Worm (Caenorhabditis elegans): ENCODE results near the gene T01H3.5.

T01H3.5 gene

ce11 chrII:7877744-7878468 is 1.5 kb upstream of the T01H3.5 start, which contains the start of gene T01H3.2:
Gene T01H3.2, minus strand, starts transcription at chrII:7877994.
- TF ChIP-seq unc-30 (tag; optimal IDR thresholded peaks at IDR 0.05) (no peak), ceh-90 (tag; optimal IDR thresholded peaks at IDR 0.05) (no peak), nhr-71 (tag; optimal IDR thresholded peaks at IDR 0.05) (peak; percentile 41), lin-35 (GFP tag; optimal IDR thresholded peaks at IDR 0.05) (no peak), snu-23 (GFP tag; optimal IDR thresholded peaks at IDR 0.05) (peak; percentile 2), pag-3 (tag; optimal IDR thresholded peaks at IDR 0.05; ENCODE audit: borderline replicate concordance, insufficient read depth) (no peak), mef-2 (tag; optimal IDR thresholded peaks at IDR 0.05) (no peak), lin-14 (GFP tag; optimal IDR thresholded peaks at IDR 0.05) (no peak), nhr-85 (tag) (no peak), tbx-2 (tag; optimal IDR thresholded peaks at IDR 0.05) (no peak), sox-4 (tag; optimal IDR thresholded peaks at IDR 0.05) (no peak), efl-1 (optimal IDR thresholded peaks at IDR 0.05) (no peak), efl-1 (GFP tag; optimal IDR thresholded peaks at IDR 0.05 in 1 of 2) (peak in 1 of 2 experiments; percentile 86), F16B12.6 (tag; optimal IDR thresholded peaks at IDR 0.05) (no peak), efl-3 (GFP tag; optimal IDR thresholded peaks at IDR 0.05) (no peak), nhr-12 (tag; optimal IDR thresholded peaks at IDR 0.05) (no peak), lin-39 (tag; optimal IDR thresholded peaks at IDR 0.05) (no peak), nhr-28 (tag; optimal IDR thresholded peaks at IDR 0.05) (no peak), fkh-4 (tag; optimal IDR thresholded peaks at IDR 0.05; ENCODE audit: borderline replicate concordance) (no peak), nhr-84 (tag; optimal IDR thresholded peaks at IDR 0.05) (no peak)

ce11 chrII:7880373-7880862 is 1.0 kb downstream of the T01H3.5 start, which contains the start of gene perm-1:
Gene perm-1, plus strand, starts transcription at chrII:7880812.
- TF ChIP-seq efl-3 (GFP tag; optimal IDR thresholded peaks at IDR 0.05): no peak
- peak in 1 of 2 experiments; percentile 46 for TF ChIP-seq lsy-2 (tag; optimal IDR thresholded peaks at IDR 0.05)

ce11 chrII:7884898-7885297 is 5.5 kb downstream of the T01H3.5 start:
- no peak for TF ChIP-seq nhr-77 (tag; optimal IDR thresholded peaks at IDR 0.05)
- peak; percentile 6 for TF ChIP-seq nhr-71 (tag; optimal IDR thresholded peaks at IDR 0.05)
- TF ChIP-seq F16B12.6 (tag; optimal IDR thresholded peaks at IDR 0.05): peak; percentile 14
- peak; percentile 12 to 68 (median 22) for TF ChIP-seq ceh-82 (tag; optimal IDR thresholded peaks at IDR 0.05)
- TF ChIP-seq fkh-8 (tag; optimal IDR thresholded peaks at IDR 0.05): peak; percentile 8
- peak; percentile 2 to 3 for TF ChIP-seq efl-1 (optimal IDR thresholded peaks at IDR 0.05)
- no peak for TF ChIP-seq efl-1 (GFP tag; optimal IDR thresholded peaks at IDR 0.05 in 1 of 2)
- TF ChIP-seq nhr-11 (tag; optimal IDR thresholded peaks at IDR 0.05): no peak
- no peak for TF ChIP-seq unc-130 (tag; optimal IDR thresholded peaks at IDR 0.05)
- TF ChIP-seq lsy-2 (tag; optimal IDR thresholded peaks at IDR 0.05): peak; percentile 6 to 37
- peak in 1 of 2 experiments; percentile 16 for TF ChIP-seq lin-35 (GFP tag; optimal IDR thresholded peaks at IDR 0.05)
- TF ChIP-seq lin-14 (GFP tag; optimal IDR thresholded peaks at IDR 0.05): peak; percentile 78
- peak; percentile 29 for TF ChIP-seq fkh-10 (GFP tag; optimal IDR thresholded peaks at IDR 0.05)
- TF ChIP-seq ceh-63 (GFP tag; optimal IDR thresholded peaks at IDR 0.05): no peak

- TF ChIP-seq sox-4 (tag; optimal IDR thresholded peaks at IDR 0.05) (peak; percentile 22), nhr-71 (tag; optimal IDR thresholded peaks at IDR 0.05) (peak; percentile 83), lin-13 (GFP tag; optimal IDR thresholded peaks at IDR 0.05) (no peak), lir-3 (tag; optimal IDR thresholded peaks at IDR 0.05; ENCODE audit: poor library complexity) (no peak), blmp-1 (tag; optimal IDR thresholded peaks at IDR 0.05) (peak; percentile 22), C04F5.9 (tag; optimal IDR thresholded peaks at IDR 0.05) (no peak), efl-1 (optimal IDR thresholded peaks at IDR 0.05) (peak; percentile 14 to 37), efl-1 (GFP tag; optimal IDR thresholded peaks at IDR 0.05 in 1 of 2) (no peak), hpl-2 (GFP tag; optimal IDR thresholded peaks at IDR 0.05) (no peak), ceh-82 (tag; optimal IDR thresholded peaks at IDR 0.05) (peak in 2 of 3 experiments; percentile 9 to 63), ama-1 (optimal IDR thresholded peaks at IDR 0.05) (no peak), alr-1 (tag; optimal IDR thresholded peaks at IDR 0.05; ENCODE audit: borderline replicate concordance) (no peak), C16A3.4 (tag; optimal IDR thresholded peaks at IDR 0.05) (peak; percentile 9), mdl-1 (tag; optimal IDR thresholded peaks at IDR 0.05) (no peak), elt-2 (tag; optimal IDR thresholded peaks at IDR 0.05) (no peak), nhr-237 (tag; optimal IDR thresholded peaks at IDR 0.05) (peak; percentile 25), jun-1 (tag; optimal IDR thresholded peaks at IDR 0.05) (peak; percentile 67), ztf-4 (tag; optimal IDR thresholded peaks at IDR 0.05) (peak; percentile 46), skn-1 (tag; optimal IDR thresholded peaks at IDR 0.05) (peak; percentile 70), pax-3 (tag; optimal IDR thresholded peaks at IDR 0.05) (peak; percentile 50), C34B4.2 (tag; optimal IDR thresholded peaks at IDR 0.05) (no peak), mef-2 (tag; optimal IDR thresholded peaks at IDR 0.05) (no peak), swsn-7 (tag; optimal IDR thresholded peaks at IDR 0.05) (peak; percentile 37), fkh-10 (GFP tag; optimal IDR thresholded peaks at IDR 0.05) (peak; percentile 25)
Measured at ce11 chrII:7887295-7887694, 7.9 kb downstream of the T01H3.5 start.

Measured in whole organism, L1 larva.